Worm (Caenorhabditis elegans): Measurements from ENCODE around the gene aqp-12.

aqp-12 gene

DNA sequence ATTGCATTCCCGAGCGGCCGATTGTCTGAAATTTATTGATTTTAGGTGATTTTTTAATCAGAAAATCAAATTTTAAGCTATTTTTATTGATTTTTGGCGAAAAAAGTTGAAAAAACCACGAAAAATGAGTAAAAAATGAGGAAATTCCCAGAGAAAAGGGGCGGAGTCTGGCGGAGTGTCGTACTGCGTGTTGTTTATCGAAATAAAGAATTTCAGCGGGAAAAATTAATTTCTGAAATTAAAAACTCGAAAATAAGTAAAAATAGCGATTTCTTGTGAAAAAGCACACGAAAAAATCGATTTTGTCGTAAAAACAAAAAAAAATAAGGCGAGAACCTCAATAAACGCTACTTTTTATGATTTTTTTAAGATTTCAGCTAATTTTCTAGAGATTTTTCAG is 18.2 kb upstream of the aqp-12 start, which contains the start of gene Y57A10A.13:
Y57A10A.13 (minus strand) TSS at position 46 of the 400 bp plus-strand sequence.
- TF ChIP-seq hmbx-1 (tag; optimal IDR thresholded peaks at IDR 0.05) (no peak), F13C5.2 (tag; optimal IDR thresholded peaks at IDR 0.05) (no peak)

DNA sequence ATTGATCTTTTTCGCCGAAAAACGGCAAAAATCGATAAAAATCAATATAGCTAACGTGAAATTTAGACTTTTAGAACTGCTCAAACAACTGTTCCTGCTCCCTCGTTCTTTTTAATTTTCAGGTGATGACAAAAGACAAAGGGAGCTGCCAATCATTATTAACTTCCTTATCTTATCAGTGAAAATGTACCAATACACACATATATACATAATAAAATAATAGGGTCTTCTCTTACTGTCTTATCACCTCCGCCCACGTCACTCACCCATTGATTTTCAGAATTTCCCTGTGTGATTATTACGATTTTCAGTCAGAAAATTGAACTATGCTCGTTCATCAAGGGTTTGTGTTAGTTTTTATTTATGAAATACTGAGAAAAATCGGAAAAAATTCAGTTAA is 17.3 kb upstream of the aqp-12 start, which contains the start of gene Y57A10A.14:
Y57A10A.14 (plus strand) TSS at position 228 of the 400 bp plus-strand sequence.
- no peak for TF ChIP-seq ets-7 (tag; optimal IDR thresholded peaks at IDR 0.05)
- TF ChIP-seq aly-1 (tag; optimal IDR thresholded peaks at IDR 0.05) = no peak
- TF ChIP-seq ama-1 (optimal IDR thresholded peaks at IDR 0.05) = no peak
- TF ChIP-seq scrt-1 (GFP tag; IDR thresholded peaks at IDR 0.05) = no peak
- no peak for TF ChIP-seq F13C5.2 (tag; optimal IDR thresholded peaks at IDR 0.05)
- no peak for TF ChIP-seq hmg-4 (GFP tag; optimal IDR thresholded peaks at IDR 0.05)
- TF ChIP-seq B0310.2 (tag; optimal IDR thresholded peaks at IDR 0.05) = no peak
- no peak for TF ChIP-seq hmbx-1 (tag; optimal IDR thresholded peaks at IDR 0.05)
- no peak for TF ChIP-seq ceh-13 (GFP tag; optimal IDR thresholded peaks at IDR 0.05)
- no peak for TF ChIP-seq tbx-11 (GFP tag; IDR thresholded peaks at IDR 0.05)
- TF ChIP-seq pes-1 (GFP tag; IDR thresholded peaks at IDR 0.05) = no peak
- TF ChIP-seq flt-1 (GFP tag; IDR thresholded peaks at IDR 0.05) = no peak
- TF ChIP-seq tra-4 (tag; optimal IDR thresholded peaks at IDR 0.05) = no peak
- TF ChIP-seq tbx-37 (GFP tag; conservative IDR thresholded peaks at IDR 0.05) = no peak
- TF ChIP-seq sea-1 (GFP tag; conservative IDR thresholded peaks at IDR 0.05) = no peak
- no peak for TF ChIP-seq hnd-1 (tag; optimal IDR thresholded peaks at IDR 0.05)

DNA sequence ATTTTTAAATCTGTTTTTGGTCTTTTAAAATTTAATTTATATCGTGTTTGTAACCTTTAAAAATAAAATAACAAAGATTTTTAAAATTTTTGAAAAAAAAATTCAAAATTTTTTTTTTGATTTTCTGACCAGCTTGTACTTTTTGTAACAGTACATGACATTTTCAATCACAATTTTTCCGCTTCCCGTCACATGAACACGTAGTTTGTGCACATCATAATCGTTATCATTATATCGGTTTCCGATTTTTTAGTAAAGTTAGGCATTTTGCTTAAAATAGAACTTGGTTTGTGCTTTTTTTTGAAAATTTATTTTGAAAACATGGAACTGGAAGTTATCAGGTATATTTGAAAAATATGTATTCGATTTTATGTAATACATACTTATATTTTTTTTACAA is 16.3 kb upstream of the aqp-12 start:
- TF ChIP-seq scrt-1 (GFP tag; IDR thresholded peaks at IDR 0.05) (no peak), hnd-1 (tag; optimal IDR thresholded peaks at IDR 0.05) (no peak), ets-7 (tag; optimal IDR thresholded peaks at IDR 0.05) (no peak), ceh-36 (tag; optimal IDR thresholded peaks at IDR 0.05) (no peak), aly-1 (tag; optimal IDR thresholded peaks at IDR 0.05) (no peak), tbx-37 (GFP tag; conservative IDR thresholded peaks at IDR 0.05) (no peak), tra-4 (tag; optimal IDR thresholded peaks at IDR 0.05) (no peak), hmg-4 (GFP tag; optimal IDR thresholded peaks at IDR 0.05) (no peak), ceh-13 (GFP tag; optimal IDR thresholded peaks at IDR 0.05) (no peak), B0310.2 (tag; optimal IDR thresholded peaks at IDR 0.05) (no peak), pes-1 (GFP tag; IDR thresholded peaks at IDR 0.05) (no peak), ama-1 (optimal IDR thresholded peaks at IDR 0.05) (no peak), F13C5.2 (tag; optimal IDR thresholded peaks at IDR 0.05) (no peak), flt-1 (GFP tag; IDR thresholded peaks at IDR 0.05) (no peak), hmbx-1 (tag; optimal IDR thresholded peaks at IDR 0.05) (no peak), tbx-11 (GFP tag; IDR thresholded peaks at IDR 0.05) (no peak), sea-1 (GFP tag; conservative IDR thresholded peaks at IDR 0.05) (no peak)

DNA sequence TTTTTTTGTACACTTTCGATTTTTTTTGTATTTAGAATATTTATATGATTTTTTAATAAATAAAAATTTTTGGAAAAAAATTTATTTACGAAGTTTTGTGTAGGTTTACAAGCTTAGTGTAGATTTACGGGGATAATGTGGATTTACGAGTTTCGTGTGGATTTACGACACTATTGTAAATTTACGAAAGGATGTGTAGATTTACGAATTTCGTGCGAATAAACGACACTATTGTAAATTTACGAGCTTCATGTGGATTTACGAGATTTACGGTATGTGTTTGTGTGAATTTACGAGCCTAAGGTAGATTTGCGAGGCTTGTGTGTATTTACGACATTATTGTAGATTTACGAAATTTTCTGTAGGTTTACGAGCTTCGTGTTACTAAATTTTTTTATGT is 13.8 kb upstream of the aqp-12 start:
- TF ChIP-seq pes-1 (GFP tag; IDR thresholded peaks at IDR 0.05) (no peak), ets-7 (tag; optimal IDR thresholded peaks at IDR 0.05) (no peak), ceh-13 (GFP tag; optimal IDR thresholded peaks at IDR 0.05) (no peak), F13C5.2 (tag; optimal IDR thresholded peaks at IDR 0.05) (no peak), hnd-1 (tag; optimal IDR thresholded peaks at IDR 0.05) (no peak), aly-1 (tag; optimal IDR thresholded peaks at IDR 0.05) (no peak), ama-1 (optimal IDR thresholded peaks at IDR 0.05) (no peak), flt-1 (GFP tag; IDR thresholded peaks at IDR 0.05) (no peak), tra-4 (tag; optimal IDR thresholded peaks at IDR 0.05) (no peak), scrt-1 (GFP tag; IDR thresholded peaks at IDR 0.05) (no peak), B0310.2 (tag; optimal IDR thresholded peaks at IDR 0.05) (no peak), hmbx-1 (tag; optimal IDR thresholded peaks at IDR 0.05) (no peak), sea-1 (GFP tag; conservative IDR thresholded peaks at IDR 0.05) (no peak), ceh-36 (tag; optimal IDR thresholded peaks at IDR 0.05) (no peak), hmg-4 (GFP tag; optimal IDR thresholded peaks at IDR 0.05) (no peak), tbx-37 (GFP tag; conservative IDR thresholded peaks at IDR 0.05) (no peak), tbx-11 (GFP tag; IDR thresholded peaks at IDR 0.05) (no peak)

DNA sequence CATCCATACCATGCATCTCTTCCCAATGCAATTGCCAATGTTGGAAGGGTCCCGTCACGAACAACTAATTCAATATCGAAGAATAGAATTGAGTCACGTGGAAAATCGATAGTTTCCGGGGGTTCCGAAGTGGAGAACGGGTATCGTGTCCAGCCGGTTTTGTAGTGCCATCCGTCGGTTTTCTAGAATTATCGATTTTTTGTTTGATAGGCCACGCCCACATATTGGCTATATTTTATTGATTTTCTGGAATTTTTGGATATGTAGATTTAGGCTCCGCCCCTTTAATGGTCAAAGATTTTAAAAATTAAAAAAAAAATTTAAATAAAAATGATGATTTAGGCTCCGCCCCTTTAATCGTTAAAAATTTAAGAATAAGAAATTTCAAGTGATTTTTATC is 3.8 kb upstream of the aqp-12 start:
- TF ChIP-seq aly-1 (tag; optimal IDR thresholded peaks at IDR 0.05) = no peak
- no peak for TF ChIP-seq tbx-11 (GFP tag; IDR thresholded peaks at IDR 0.05)
- TF ChIP-seq B0310.2 (tag; optimal IDR thresholded peaks at IDR 0.05) = no peak
- no peak for TF ChIP-seq ets-7 (tag; optimal IDR thresholded peaks at IDR 0.05)
- TF ChIP-seq F13C5.2 (tag; optimal IDR thresholded peaks at IDR 0.05) = no peak
- no peak for TF ChIP-seq scrt-1 (GFP tag; IDR thresholded peaks at IDR 0.05)
- TF ChIP-seq pes-1 (GFP tag; IDR thresholded peaks at IDR 0.05) = no peak
- no peak for TF ChIP-seq ama-1 (optimal IDR thresholded peaks at IDR 0.05)
- TF ChIP-seq ceh-36 (tag; optimal IDR thresholded peaks at IDR 0.05) = no peak
- TF ChIP-seq ceh-13 (GFP tag; optimal IDR thresholded peaks at IDR 0.05) = no peak
- TF ChIP-seq flt-1 (GFP tag; IDR thresholded peaks at IDR 0.05) = no peak
- no peak for TF ChIP-seq tra-4 (tag; optimal IDR thresholded peaks at IDR 0.05)
- TF ChIP-seq hmbx-1 (tag; optimal IDR thresholded peaks at IDR 0.05) = no peak
- TF ChIP-seq sea-1 (GFP tag; conservative IDR thresholded peaks at IDR 0.05) = no peak
- no peak for TF ChIP-seq tbx-37 (GFP tag; conservative IDR thresholded peaks at IDR 0.05)
- TF ChIP-seq hnd-1 (tag; optimal IDR thresholded peaks at IDR 0.05) = no peak
- no peak for TF ChIP-seq hmg-4 (GFP tag; optimal IDR thresholded peaks at IDR 0.05)

DNA sequence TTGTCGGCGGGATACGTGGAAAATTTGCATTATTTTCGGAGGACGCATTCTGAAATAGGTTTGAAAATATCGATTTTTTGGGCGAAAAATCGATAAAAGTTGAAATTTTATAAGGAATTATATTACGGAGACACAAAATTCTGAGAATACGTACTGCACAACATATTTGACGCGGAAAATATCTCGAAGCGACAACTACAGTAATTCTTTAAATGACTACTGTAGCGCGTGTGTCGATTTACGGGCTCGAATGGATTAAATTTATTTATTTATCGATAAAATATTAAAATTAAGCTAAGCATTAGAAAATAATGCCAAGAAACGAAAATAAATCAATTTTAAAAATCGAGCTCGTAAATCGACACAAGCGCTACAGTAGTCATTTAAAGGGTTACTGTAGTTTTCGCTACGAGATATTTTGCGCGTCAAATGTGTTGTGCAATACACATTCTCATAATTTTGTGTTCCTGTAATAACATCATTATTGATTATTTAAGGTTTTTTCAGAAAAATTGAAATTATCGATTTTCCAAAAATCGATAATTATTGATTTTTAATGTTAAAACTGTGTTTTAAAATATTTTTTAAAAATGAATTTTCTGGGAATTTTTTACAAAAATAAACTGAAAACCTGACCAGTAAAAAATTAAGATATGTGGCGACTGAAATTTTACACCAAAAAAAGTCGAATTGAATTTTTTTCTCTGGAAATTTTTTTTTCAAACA is 2.9 kb upstream of the aqp-12 start, which contains the start of gene polg-1:
polg-1 (minus strand) TSS at position 51 of the 726 bp plus-strand sequence.
- no peak for TF ChIP-seq hnd-1 (tag; optimal IDR thresholded peaks at IDR 0.05)
- no peak for TF ChIP-seq ceh-13 (GFP tag; optimal IDR thresholded peaks at IDR 0.05)
- no peak for TF ChIP-seq tbx-37 (GFP tag; conservative IDR thresholded peaks at IDR 0.05)
- TF ChIP-seq sea-1 (GFP tag; conservative IDR thresholded peaks at IDR 0.05) = no peak
- TF ChIP-seq flt-1 (GFP tag; IDR thresholded peaks at IDR 0.05) = no peak
- no peak for TF ChIP-seq pes-1 (GFP tag; IDR thresholded peaks at IDR 0.05)
- TF ChIP-seq hmg-4 (GFP tag; optimal IDR thresholded peaks at IDR 0.05) = no peak
- TF ChIP-seq aly-1 (tag; optimal IDR thresholded peaks at IDR 0.05) = no peak
- no peak for TF ChIP-seq ama-1 (optimal IDR thresholded peaks at IDR 0.05)
- TF ChIP-seq scrt-1 (GFP tag; IDR thresholded peaks at IDR 0.05) = no peak
- no peak for TF ChIP-seq ets-7 (tag; optimal IDR thresholded peaks at IDR 0.05)
- no peak for TF ChIP-seq tbx-11 (GFP tag; IDR thresholded peaks at IDR 0.05)
- no peak for TF ChIP-seq hmbx-1 (tag; optimal IDR thresholded peaks at IDR 0.05)
- no peak for TF ChIP-seq tra-4 (tag; optimal IDR thresholded peaks at IDR 0.05)
- no peak for TF ChIP-seq F13C5.2 (tag; optimal IDR thresholded peaks at IDR 0.05)
- TF ChIP-seq B0310.2 (tag; optimal IDR thresholded peaks at IDR 0.05) = no peak

All from whole organism, early embryonic.